Worm (Caenorhabditis elegans) whole organism, early embryonic: ENCODE results near the gene tex-2.

ENCODE experiments used
- B0310.2 ChIP-seq: sonication (generic microtip); optimal IDR thresholded peaks from 2 replicates; lab custom pipeline; 2016; ENCODE audit warnings: mild to moderate bottlenecking, missing genetic modification characterization, missing compliant biosample characterization
- F13C5.2 ChIP-seq: sonication (generic microtip); optimal IDR thresholded peaks from 2 replicates; lab custom pipeline; 2017; ENCODE audit warnings: mild to moderate bottlenecking, missing genetic modification characterization, inconsistent platforms, missing compliant biosample characterization
- aly-1 ChIP-seq: sonication (generic microtip); optimal IDR thresholded peaks from 2 replicates; lab custom pipeline; 2016; ENCODE audit warnings: missing genetic modification characterization, missing compliant biosample characterization
- ama-1 ChIP-seq: fragments of 150-350 bp; optimal IDR thresholded peaks from 2 replicates; lab custom pipeline; 2014
- ceh-13 ChIP-seq: fragments of 200-800 bp; sonication (Bioruptor generic); optimal IDR thresholded peaks from 2 replicates; lab custom pipeline; 2018; ENCODE audit warnings: mild to moderate bottlenecking, missing genetic modification characterization, missing compliant biosample characterization
- ceh-36 ChIP-seq: sonication (generic microtip); optimal IDR thresholded peaks from 2 replicates; lab custom pipeline; 2016; ENCODE audit warnings: missing genetic modification characterization, inconsistent platforms, missing compliant biosample characterization
- ets-7 ChIP-seq: sonication (generic microtip); optimal IDR thresholded peaks from 2 replicates; lab custom pipeline; 2016; ENCODE audit warnings: missing genotype, missing genetic modification characterization, missing compliant biosample characterization
- flt-1 ChIP-seq: fragments of 200-800 bp; sonication (Bioruptor generic); IDR thresholded peaks from 2 replicates; pipeline ENCODE4 v1.3.6; 2022; ENCODE audit warnings: missing genetic modification characterization, missing compliant biosample characterization
- hmbx-1 ChIP-seq: sonication (generic microtip); optimal IDR thresholded peaks from 2 replicates; lab custom pipeline; 2016; ENCODE audit warnings: mild to moderate bottlenecking, missing genetic modification characterization, missing compliant biosample characterization
- hmg-4 ChIP-seq: fragments of 200-800 bp; sonication (Bioruptor generic); optimal IDR thresholded peaks from 2 replicates; lab custom pipeline; 2018; ENCODE audit warnings: mild to moderate bottlenecking, missing genetic modification characterization, missing compliant biosample characterization
- hnd-1 ChIP-seq: sonication (generic microtip); optimal IDR thresholded peaks from 2 replicates; lab custom pipeline; 2016; ENCODE audit warnings: missing genetic modification characterization, missing compliant biosample characterization
- pes-1 ChIP-seq: fragments of 200-800 bp; sonication (Bioruptor generic); IDR thresholded peaks from 2 replicates; pipeline ENCODE4 v1.3.6; 2022; ENCODE audit warnings: missing genetic modification reagents, missing genetic modification characterization, missing compliant biosample characterization
- scrt-1 ChIP-seq: fragments of 200-800 bp; sonication (Bioruptor generic); IDR thresholded peaks from 2 replicates; pipeline ENCODE4 v1.3.6; 2022; ENCODE audit warnings: missing genetic modification characterization, missing compliant biosample characterization
- sea-1 ChIP-seq: fragments of 200-800 bp; sonication (Bioruptor generic); conservative IDR thresholded peaks from 2 replicates; pipeline ENCODE4 v1.3.6; 2022; ENCODE audit warnings: missing genetic modification characterization, missing compliant biosample characterization
- tbx-11 ChIP-seq: fragments of 200-800 bp; sonication (Bioruptor generic); IDR thresholded peaks from 2 replicates; pipeline ENCODE4 v1.3.6; 2022; ENCODE audit warnings: missing genetic modification characterization, missing compliant biosample characterization
- tbx-37 ChIP-seq: fragments of 200-800 bp; sonication (Bioruptor generic); conservative IDR thresholded peaks from 2 replicates; pipeline ENCODE4 v1.3.6; 2022; ENCODE audit warnings: missing genetic modification reagents, missing genetic modification characterization, missing compliant biosample characterization
- tra-4 ChIP-seq: sonication (generic microtip); optimal IDR thresholded peaks from 2 replicates; lab custom pipeline; 2017; ENCODE audit warnings: missing genetic modification characterization, missing compliant biosample characterization

The tex-2 gene

ce11 chrII:5904252-5904651 lies 30.8 kb upstream of the tex-2 start, which contains the start of gene tsp-18:
Gene tsp-18 (plus strand): TSS chrII:5904552.
- TF ChIP-seq pes-1 (GFP tag; lab: Robert Waterston, UW) (no peak), tra-4 (no peak), ets-7 (tag; lab: Kevin White, UChicago) (no peak), tbx-11 (GFP tag; lab: Robert Waterston, UW) (no peak), tbx-37 (GFP tag; lab: Robert Waterston, UW) (no peak), ceh-13 (GFP tag; lab: Kevin White, UChicago) (no peak), hmbx-1 (tag; lab: Kevin White, UChicago) (no peak), sea-1 (GFP tag; lab: Robert Waterston, UW) (no peak), ama-1 (lab: Kevin White, UChicago) (no peak), F13C5.2 (tag; lab: Kevin White, UChicago) (no peak), ceh-36 (tag; lab: Kevin White, UChicago) (no peak), B0310.2 (tag; lab: Kevin White, UChicago) (no peak), flt-1 (GFP tag; lab: Robert Waterston, UW) (no peak), hmg-4 (GFP tag; lab: Kevin White, UChicago) (no peak), aly-1 (tag; lab: Kevin White, UChicago) (no peak), hnd-1 (tag; lab: Kevin White, UChicago) (no peak), scrt-1 (GFP tag; lab: Robert Waterston, UW) (no peak)

- TF ChIP-seq pes-1 (GFP tag; lab: Robert Waterston, UW) (no peak), B0310.2 (tag; lab: Kevin White, UChicago) (no peak), tra-4 (no peak), sea-1 (GFP tag; lab: Robert Waterston, UW) (no peak), F13C5.2 (tag; lab: Kevin White, UChicago) (no peak), hnd-1 (tag; lab: Kevin White, UChicago) (no peak), ama-1 (lab: Kevin White, UChicago) (no peak), hmbx-1 (tag; lab: Kevin White, UChicago) (no peak), tbx-37 (GFP tag; lab: Robert Waterston, UW) (no peak)
Observed at ce11 chrII:5902139-5902538, 28.7 kb upstream of the tex-2 start.

- no peak for TF ChIP-seq tra-4
- TF ChIP-seq sea-1 (GFP tag; lab: Robert Waterston, UW) = no peak
- TF ChIP-seq pes-1 (GFP tag; lab: Robert Waterston, UW) = no peak
- TF ChIP-seq ceh-36 (tag; lab: Kevin White, UChicago) = no peak
- no peak for TF ChIP-seq hnd-1 (tag; lab: Kevin White, UChicago)
- TF ChIP-seq ceh-13 (GFP tag; lab: Kevin White, UChicago) = no peak
- TF ChIP-seq aly-1 (tag; lab: Kevin White, UChicago) = peak; percentile 34
- no peak for TF ChIP-seq ama-1 (lab: Kevin White, UChicago)
Observed at ce11 chrII:5901407-5902026, 28.1 kb upstream of the tex-2 start.

ce11 chrII:5899865-5900486 lies 26.6 kb upstream of the tex-2 start:
- no peak for TF ChIP-seq sea-1 (GFP tag; lab: Robert Waterston, UW)
- TF ChIP-seq ceh-36 (tag; lab: Kevin White, UChicago) = no peak
- TF ChIP-seq aly-1 (tag; lab: Kevin White, UChicago) = no peak
- no peak for TF ChIP-seq B0310.2 (tag; lab: Kevin White, UChicago)

ce11 chrII:5899080-5899479 lies 25.7 kb upstream of the tex-2 start:
- TF ChIP-seq flt-1 (GFP tag; lab: Robert Waterston, UW) (no peak), hnd-1 (tag; lab: Kevin White, UChicago) (no peak), ceh-36 (tag; lab: Kevin White, UChicago) (no peak), ceh-13 (GFP tag; lab: Kevin White, UChicago) (no peak), tra-4 (no peak)

ce11 chrII:5896512-5896911 lies 23.1 kb upstream of the tex-2 start:
- TF ChIP-seq ceh-36 (tag; lab: Kevin White, UChicago) = no peak
- TF ChIP-seq tbx-37 (GFP tag; lab: Robert Waterston, UW) = no peak
- TF ChIP-seq F13C5.2 (tag; lab: Kevin White, UChicago) = no peak
- no peak for TF ChIP-seq flt-1 (GFP tag; lab: Robert Waterston, UW)
- no peak for TF ChIP-seq pes-1 (GFP tag; lab: Robert Waterston, UW)
- TF ChIP-seq sea-1 (GFP tag; lab: Robert Waterston, UW) = no peak
- TF ChIP-seq hnd-1 (tag; lab: Kevin White, UChicago) = no peak
- TF ChIP-seq hmbx-1 (tag; lab: Kevin White, UChicago) = no peak
- no peak for TF ChIP-seq tbx-11 (GFP tag; lab: Robert Waterston, UW)
- no peak for TF ChIP-seq B0310.2 (tag; lab: Kevin White, UChicago)
- TF ChIP-seq hmg-4 (GFP tag; lab: Kevin White, UChicago) = no peak
- no peak for TF ChIP-seq ceh-13 (GFP tag; lab: Kevin White, UChicago)
- no peak for TF ChIP-seq tra-4
- TF ChIP-seq ama-1 (lab: Kevin White, UChicago) = no peak
- TF ChIP-seq ets-7 (tag; lab: Kevin White, UChicago) = no peak
- TF ChIP-seq scrt-1 (GFP tag; lab: Robert Waterston, UW) = no peak
- no peak for TF ChIP-seq aly-1 (tag; lab: Kevin White, UChicago)

ce11 chrII:5895870-5896269 lies 22.5 kb upstream of the tex-2 start, which contains the start of gene F59G1.4:
Gene F59G1.4 (plus strand): TSS chrII:5896170.
- TF ChIP-seq ets-7 (tag; lab: Kevin White, UChicago) (no peak), tbx-37 (GFP tag; lab: Robert Waterston, UW) (no peak), hmg-4 (GFP tag; lab: Kevin White, UChicago) (no peak), scrt-1 (GFP tag; lab: Robert Waterston, UW) (no peak), B0310.2 (tag; lab: Kevin White, UChicago) (no peak), ceh-36 (tag; lab: Kevin White, UChicago) (no peak), pes-1 (GFP tag; lab: Robert Waterston, UW) (no peak), hmbx-1 (tag; lab: Kevin White, UChicago) (no peak), flt-1 (GFP tag; lab: Robert Waterston, UW) (no peak), tbx-11 (GFP tag; lab: Robert Waterston, UW) (no peak), hnd-1 (tag; lab: Kevin White, UChicago) (no peak), sea-1 (GFP tag; lab: Robert Waterston, UW) (no peak), ceh-13 (GFP tag; lab: Kevin White, UChicago) (no peak), ama-1 (lab: Kevin White, UChicago) (no peak), tra-4 (no peak), aly-1 (tag; lab: Kevin White, UChicago) (no peak), F13C5.2 (tag; lab: Kevin White, UChicago) (no peak)
